Worm (Caenorhabditis elegans): ENCODE measurements around the gene D1014.4.

Gene D1014.4

ce11 chrV:8132926-8133325 lies at the start of gene D1014.4:
Gene D1014.4 (plus strand): TSS chrV:8133226.
- TF ChIP-seq pes-1 (GFP tag; IDR thresholded peaks at IDR 0.05), result no peak
- no peak for TF ChIP-seq ama-1 (optimal IDR thresholded peaks at IDR 0.05)
- TF ChIP-seq hmbx-1 (tag; optimal IDR thresholded peaks at IDR 0.05), result no peak
- no peak for TF ChIP-seq F13C5.2 (tag; optimal IDR thresholded peaks at IDR 0.05)
- TF ChIP-seq ets-7 (tag; optimal IDR thresholded peaks at IDR 0.05), result no peak
- no peak for TF ChIP-seq sea-1 (GFP tag; conservative IDR thresholded peaks at IDR 0.05)
- TF ChIP-seq scrt-1 (GFP tag; IDR thresholded peaks at IDR 0.05), result no peak
- no peak for TF ChIP-seq ceh-13 (GFP tag; optimal IDR thresholded peaks at IDR 0.05)
- TF ChIP-seq tra-4 (tag; optimal IDR thresholded peaks at IDR 0.05), result no peak
- TF ChIP-seq tbx-37 (GFP tag; conservative IDR thresholded peaks at IDR 0.05), result no peak
- TF ChIP-seq ceh-36 (tag; optimal IDR thresholded peaks at IDR 0.05), result no peak

ce11 chrV:8085141-8085540 lies 47.9 kb upstream of the D1014.4 start, which contains the start of gene C09H5.7:
Gene C09H5.7 (minus strand): TSS chrV:8085241.
- TF ChIP-seq ets-7 (tag; optimal IDR thresholded peaks at IDR 0.05), result no peak
- TF ChIP-seq sea-1 (GFP tag; conservative IDR thresholded peaks at IDR 0.05), result no peak
- no peak for TF ChIP-seq tbx-11 (GFP tag; IDR thresholded peaks at IDR 0.05)
- TF ChIP-seq ceh-36 (tag; optimal IDR thresholded peaks at IDR 0.05), result no peak
- TF ChIP-seq B0310.2 (tag; optimal IDR thresholded peaks at IDR 0.05), result no peak
- TF ChIP-seq tra-4 (tag; optimal IDR thresholded peaks at IDR 0.05), result no peak
- TF ChIP-seq hnd-1 (tag; optimal IDR thresholded peaks at IDR 0.05), result no peak
- TF ChIP-seq hmg-4 (GFP tag; optimal IDR thresholded peaks at IDR 0.05), result no peak
- no peak for TF ChIP-seq F13C5.2 (tag; optimal IDR thresholded peaks at IDR 0.05)
- TF ChIP-seq scrt-1 (GFP tag; IDR thresholded peaks at IDR 0.05), result no peak
- TF ChIP-seq ceh-13 (GFP tag; optimal IDR thresholded peaks at IDR 0.05), result no peak
- TF ChIP-seq aly-1 (tag; optimal IDR thresholded peaks at IDR 0.05), result no peak
- no peak for TF ChIP-seq ama-1 (optimal IDR thresholded peaks at IDR 0.05)
- no peak for TF ChIP-seq hmbx-1 (tag; optimal IDR thresholded peaks at IDR 0.05)
- TF ChIP-seq flt-1 (GFP tag; IDR thresholded peaks at IDR 0.05), result no peak
- no peak for TF ChIP-seq tbx-37 (GFP tag; conservative IDR thresholded peaks at IDR 0.05)
- no peak for TF ChIP-seq pes-1 (GFP tag; IDR thresholded peaks at IDR 0.05)

ce11 chrV:8090595-8090994 lies 42.4 kb upstream of the D1014.4 start, which contains the start of gene str-130:
Gene str-130 (minus strand): TSS chrV:8090695.
- TF ChIP-seq tra-4 (tag; optimal IDR thresholded peaks at IDR 0.05) (no peak), flt-1 (GFP tag; IDR thresholded peaks at IDR 0.05) (no peak), sea-1 (GFP tag; conservative IDR thresholded peaks at IDR 0.05) (no peak), hnd-1 (tag; optimal IDR thresholded peaks at IDR 0.05) (no peak), aly-1 (tag; optimal IDR thresholded peaks at IDR 0.05) (no peak), tbx-11 (GFP tag; IDR thresholded peaks at IDR 0.05) (no peak), ceh-36 (tag; optimal IDR thresholded peaks at IDR 0.05) (no peak), ceh-13 (GFP tag; optimal IDR thresholded peaks at IDR 0.05) (no peak), hmg-4 (GFP tag; optimal IDR thresholded peaks at IDR 0.05) (no peak)

- TF ChIP-seq hmg-4 (GFP tag; optimal IDR thresholded peaks at IDR 0.05) (no peak), tbx-37 (GFP tag; conservative IDR thresholded peaks at IDR 0.05) (no peak), hnd-1 (tag; optimal IDR thresholded peaks at IDR 0.05) (no peak), hmbx-1 (tag; optimal IDR thresholded peaks at IDR 0.05) (no peak)
Measured at ce11 chrV:8092385-8092784, 40.6 kb upstream of the D1014.4 start, which contains the start of gene str-129. Gene str-129 (minus strand): TSS chrV:8092485.

ce11 chrV:8095378-8095777 lies 37.6 kb upstream of the D1014.4 start, which contains the start of gene str-146:
Gene str-146 (minus strand): TSS chrV:8095478.
- TF ChIP-seq flt-1 (GFP tag; IDR thresholded peaks at IDR 0.05) (no peak), F13C5.2 (tag; optimal IDR thresholded peaks at IDR 0.05) (no peak), aly-1 (tag; optimal IDR thresholded peaks at IDR 0.05) (no peak), hnd-1 (tag; optimal IDR thresholded peaks at IDR 0.05) (no peak)

ce11 chrV:8098239-8098638 lies 34.8 kb upstream of the D1014.4 start, which contains the start of gene str-145:
Gene str-145 (minus strand): TSS chrV:8098339.
- TF ChIP-seq hnd-1 (tag; optimal IDR thresholded peaks at IDR 0.05), result no peak

- TF ChIP-seq B0310.2 (tag; optimal IDR thresholded peaks at IDR 0.05), result no peak
- TF ChIP-seq ceh-36 (tag; optimal IDR thresholded peaks at IDR 0.05), result no peak
- TF ChIP-seq hnd-1 (tag; optimal IDR thresholded peaks at IDR 0.05), result no peak
- TF ChIP-seq tbx-37 (GFP tag; conservative IDR thresholded peaks at IDR 0.05), result no peak
- TF ChIP-seq tra-4 (tag; optimal IDR thresholded peaks at IDR 0.05), result no peak
- no peak for TF ChIP-seq aly-1 (tag; optimal IDR thresholded peaks at IDR 0.05)
- no peak for TF ChIP-seq F13C5.2 (tag; optimal IDR thresholded peaks at IDR 0.05)
- TF ChIP-seq ceh-13 (GFP tag; optimal IDR thresholded peaks at IDR 0.05), result no peak
- TF ChIP-seq scrt-1 (GFP tag; IDR thresholded peaks at IDR 0.05), result no peak
- no peak for TF ChIP-seq hmg-4 (GFP tag; optimal IDR thresholded peaks at IDR 0.05)
- no peak for TF ChIP-seq pes-1 (GFP tag; IDR thresholded peaks at IDR 0.05)
- TF ChIP-seq tbx-11 (GFP tag; IDR thresholded peaks at IDR 0.05), result no peak
- TF ChIP-seq ama-1 (optimal IDR thresholded peaks at IDR 0.05), result no peak
- no peak for TF ChIP-seq flt-1 (GFP tag; IDR thresholded peaks at IDR 0.05)
- no peak for TF ChIP-seq ets-7 (tag; optimal IDR thresholded peaks at IDR 0.05)
- no peak for TF ChIP-seq hmbx-1 (tag; optimal IDR thresholded peaks at IDR 0.05)
Measured at ce11 chrV:8099306-8099705, 33.7 kb upstream of the D1014.4 start, which contains the start of gene sdz-23. Gene sdz-23 (plus strand): TSS chrV:8099606.

- no peak for TF ChIP-seq scrt-1 (GFP tag; IDR thresholded peaks at IDR 0.05)
Measured at ce11 chrV:8102960-8103359, 30.1 kb upstream of the D1014.4 start, which contains the start of gene str-90. Gene str-90 (plus strand): TSS chrV:8103260.

- no peak for TF ChIP-seq hmbx-1 (tag; optimal IDR thresholded peaks at IDR 0.05)
- no peak for TF ChIP-seq tbx-37 (GFP tag; conservative IDR thresholded peaks at IDR 0.05)
- TF ChIP-seq scrt-1 (GFP tag; IDR thresholded peaks at IDR 0.05), result no peak
Measured at ce11 chrV:8104473-8104872, 28.6 kb upstream of the D1014.4 start, which contains the start of gene srlf-16. Gene srlf-16 (plus strand): TSS chrV:8104773.

All from whole organism, early embryonic.